Worm (Caenorhabditis elegans) whole organism, L4 larva: ENCODE measurements around the gene tlk-1.
A peak's percentile ranks its signal among the peaks of the same experiment; 100 is the strongest.

ENCODE experiments used
- D1046.2 ChIP-seq: fragments of 200-800 bp; sonication (Bioruptor generic); IDR thresholded peaks from 2 replicates; pipeline ENCODE4 v1.3.6; 2022; ENCODE audit warnings: missing genetic modification characterization, missing compliant biosample characterization
- F10B5.3 ChIP-seq: sonication (generic microtip); optimal IDR thresholded peaks from 2 replicates; lab custom pipeline; 2016; ENCODE audit warnings: mild to moderate bottlenecking, missing genetic modification characterization, missing compliant biosample characterization
- F26F4.8 ChIP-seq: fragments of 200-800 bp; sonication (Bioruptor generic); conservative IDR thresholded peaks from 2 replicates; pipeline ENCODE4 v1.3.6; 2022; ENCODE audit warnings: missing genetic modification characterization, missing compliant biosample characterization
- F37D6.2 ChIP-seq: sonication (generic microtip); optimal IDR thresholded peaks from 2 replicates; lab custom pipeline; 2016; ENCODE audit warnings: mild to moderate bottlenecking, missing genetic modification characterization, missing compliant biosample characterization
- T20F7.1 ChIP-seq: fragments of 200-800 bp; sonication (Bioruptor generic); optimal IDR thresholded peaks from 2 replicates; lab custom pipeline; 2018; ENCODE audit warnings: mild to moderate bottlenecking, missing genetic modification characterization, missing compliant biosample characterization
- Y5F2A.4 ChIP-seq: fragments of 200-800 bp; sonication (Bioruptor generic); optimal IDR thresholded peaks from 2 replicates; lab custom pipeline; 2018; ENCODE audit warnings: mild to moderate bottlenecking, missing genetic modification characterization, missing compliant biosample characterization
- ZK546.5 ChIP-seq, 2 experiments: sonication (generic microtip); optimal IDR thresholded peaks; 2 replicates each; lab custom pipeline; 2017; ENCODE audit warnings: missing biosample characterization in 2 of 2, missing genetic modification characterization in 2 of 2
- aha-1 ChIP-seq: fragments of 150-350 bp; peaks from one replicate; lab custom pipeline; 2014; ENCODE audit warnings: missing biosample characterization, missing genetic modification characterization
- ama-1 ChIP-seq: fragments of 150-350 bp; optimal IDR thresholded peaks from 2 replicates; lab custom pipeline; 2014; ENCODE audit warnings: inconsistent platforms, mixed read lengths
- ceh-20 ChIP-seq: fragments of 200-800 bp; sonication (Bioruptor generic); IDR thresholded peaks from 2 replicates; pipeline ENCODE4 v1.3.6; 2022; ENCODE audit warnings: missing genetic modification reagents, missing genetic modification characterization, missing compliant biosample characterization
- ces-1 ChIP-seq: fragments of 150-350 bp; sonication (generic microtip); optimal IDR thresholded peaks from 4 replicates; lab custom pipeline; 2014; ENCODE audit warnings: missing biosample characterization, missing genetic modification reagents, missing genetic modification characterization
- ctbp-1 ChIP-seq: fragments of 200-800 bp; sonication (Bioruptor generic); IDR thresholded peaks from 2 replicates; pipeline ENCODE4 v1.3.6; 2022; ENCODE audit warnings: missing genetic modification reagents, missing genetic modification characterization, missing compliant biosample characterization
- daf-12 ChIP-seq: fragments of 150-350 bp; optimal IDR thresholded peaks from 2 replicates; lab custom pipeline; 2014; ENCODE audit warnings: missing biosample characterization, missing genetic modification reagents, missing genetic modification characterization
- daf-16 ChIP-seq, 3 experiments: sonication (generic microtip); optimal IDR thresholded peaks; 2 replicates each; lab custom pipeline; 2016 to 2017; ENCODE audit warnings: missing genetic modification characterization in 3 of 3, missing genetic modification reagents in 3 of 3, mild to moderate bottlenecking in 2 of 3, missing compliant biosample characterization in 2 of 3, missing biosample characterization in 1 of 3, moderate library complexity in 1 of 3
- daf-19 ChIP-seq: fragments of 200-800 bp; sonication (Bioruptor generic); conservative IDR thresholded peaks from 2 replicates; pipeline ENCODE4 v1.3.6; 2022; ENCODE audit warnings: missing genetic modification characterization, missing compliant biosample characterization
- dmd-6 ChIP-seq: fragments of 200-800 bp; sonication (Bioruptor generic); IDR thresholded peaks from 2 replicates; pipeline ENCODE4 v1.3.6; 2022; ENCODE audit warnings: missing genetic modification reagents, missing genetic modification characterization, missing compliant biosample characterization
- dpl-1 ChIP-seq: fragments of 150-350 bp; optimal IDR thresholded peaks from 2 replicates; lab custom pipeline; 2014; ENCODE audit warnings: missing biosample characterization, missing genetic modification reagents, missing genetic modification characterization
- duxl-1 ChIP-seq: sonication (generic microtip); optimal IDR thresholded peaks from 2 replicates; lab custom pipeline; 2016; ENCODE audit warnings: mild to moderate bottlenecking, missing genetic modification characterization, moderate library complexity, missing compliant biosample characterization; ENCODE audit not compliant: poor library complexity
- dve-1 ChIP-seq: sonication (generic microtip); optimal IDR thresholded peaks from 2 replicates; lab custom pipeline; 2017; ENCODE audit warnings: antibody characterized with exemption, mild to moderate bottlenecking, missing genetic modification characterization, missing compliant biosample characterization; ENCODE audit not compliant: insufficient read depth
- fkh-10 ChIP-seq: fragments of 150-350 bp; optimal IDR thresholded peaks from 2 replicates; lab custom pipeline; 2014; ENCODE audit warnings: missing biosample characterization, missing genetic modification reagents, missing genetic modification characterization
- hlh-11 ChIP-seq: fragments of 200-800 bp; sonication (Bioruptor generic); optimal IDR thresholded peaks from 2 replicates; lab custom pipeline; 2018; ENCODE audit warnings: mild to moderate bottlenecking, missing genetic modification characterization, missing compliant biosample characterization
- lim-7 ChIP-seq: fragments of 200-800 bp; sonication (Bioruptor generic); IDR thresholded peaks from 2 replicates; pipeline ENCODE4 v1.3.6; 2022; ENCODE audit warnings: missing genetic modification characterization, missing compliant biosample characterization
- lin-38 ChIP-seq: fragments of 200-800 bp; sonication (Bioruptor generic); IDR thresholded peaks from 2 replicates; pipeline ENCODE4 v1.3.6; 2022; ENCODE audit warnings: missing genetic modification reagents, missing genetic modification characterization, missing compliant biosample characterization
- lsy-2 ChIP-seq, 2 experiments: fragments of 150-350 bp in 1 of 2; sonication (generic microtip) in 1 of 2; optimal IDR thresholded peaks; 2 replicates each; lab custom pipeline; 2014 to 2017; ENCODE audit warnings: missing biosample characterization in 2 of 2, missing genetic modification characterization in 2 of 2
- madf-5 ChIP-seq, 2 experiments: fragments of 200-800 bp; sonication (Bioruptor generic); IDR thresholded peaks; 2 replicates each; pipeline ENCODE4 v1.3.6; 2022; ENCODE audit warnings: missing compliant biosample characterization in 2 of 2, missing genetic modification characterization in 2 of 2
- mdl-1 ChIP-seq, 2 experiments: fragments of 150-350 bp in 1 of 2; sonication (generic microtip) in 1 of 2; optimal IDR thresholded peaks; 2 replicates each; lab custom pipeline; 2014 to 2017; ENCODE audit warnings: missing biosample characterization in 2 of 2, missing genetic modification characterization in 2 of 2
- mdt-29 ChIP-seq: fragments of 200-800 bp; sonication (Bioruptor generic); IDR thresholded peaks from 2 replicates; pipeline ENCODE4 v1.3.6; 2022; ENCODE audit warnings: missing genetic modification reagents, missing genetic modification characterization, missing compliant biosample characterization
- mep-1 ChIP-seq: fragments of 150-350 bp; sonication (generic microtip); optimal IDR thresholded peaks from 3 replicates; lab custom pipeline; 2014; ENCODE audit warnings: missing biosample characterization, missing genetic modification characterization
- mxl-3 ChIP-seq: fragments of 200-800 bp; sonication (Bioruptor generic); optimal IDR thresholded peaks from 2 replicates; lab custom pipeline; 2018; ENCODE audit warnings: mild to moderate bottlenecking, missing genetic modification characterization, missing compliant biosample characterization
- nhr-10 ChIP-seq: fragments of 150-350 bp; optimal IDR thresholded peaks from 2 replicates; lab custom pipeline; 2014; ENCODE audit warnings: missing biosample characterization, missing genetic modification characterization
- nhr-102 ChIP-seq: sonication (generic microtip); optimal IDR thresholded peaks from 2 replicates; lab custom pipeline; 2016; ENCODE audit warnings: mild to moderate bottlenecking, missing genetic modification characterization, moderate library complexity, missing compliant biosample characterization
- nhr-11 ChIP-seq: fragments of 150-350 bp; optimal IDR thresholded peaks from 2 replicates; lab custom pipeline; 2014; ENCODE audit warnings: missing biosample characterization, missing genetic modification characterization
- nhr-111 ChIP-seq: fragments of 200-800 bp; sonication (Bioruptor generic); optimal IDR thresholded peaks from 2 replicates; lab custom pipeline; 2018; ENCODE audit warnings: mild to moderate bottlenecking, missing genetic modification characterization, missing compliant biosample characterization
- nhr-28 ChIP-seq: fragments of 150-350 bp; optimal IDR thresholded peaks from 2 replicates; lab custom pipeline; 2014; ENCODE audit warnings: missing biosample characterization, missing genetic modification characterization
- nhr-41 ChIP-seq: fragments of 200-800 bp; sonication (Bioruptor generic); IDR thresholded peaks from 2 replicates; pipeline ENCODE4 v1.3.6; 2022; ENCODE audit warnings: missing genetic modification reagents, missing genetic modification characterization, missing compliant biosample characterization
- nhr-48 ChIP-seq: sonication (generic microtip); optimal IDR thresholded peaks from 2 replicates; lab custom pipeline; 2016; ENCODE audit warnings: mild to moderate bottlenecking, missing genetic modification characterization, missing compliant biosample characterization
- php-3 ChIP-seq: fragments of 200-800 bp; sonication (Bioruptor generic); IDR thresholded peaks from 2 replicates; pipeline ENCODE4 v1.3.6; 2022; ENCODE audit warnings: missing genetic modification reagents, missing genetic modification characterization, missing compliant biosample characterization
- rbr-2 ChIP-seq: sonication (generic microtip); optimal IDR thresholded peaks from 2 replicates; lab custom pipeline; 2016; ENCODE audit warnings: missing genotype, missing genetic modification characterization, missing compliant biosample characterization
- spr-3 ChIP-seq: fragments of 200-800 bp; sonication (Bioruptor generic); optimal IDR thresholded peaks from 2 replicates; lab custom pipeline; 2018; ENCODE audit warnings: mild to moderate bottlenecking, missing genetic modification characterization, missing compliant biosample characterization
- tag-97 ChIP-seq: fragments of 200-800 bp; sonication (Bioruptor generic); IDR thresholded peaks from 2 replicates; pipeline ENCODE4 v1.3.6; 2022; ENCODE audit warnings: missing genetic modification characterization, missing compliant biosample characterization
- tra-1 ChIP-seq: fragments of 200-800 bp; sonication (Bioruptor generic); IDR thresholded peaks from 2 replicates; pipeline ENCODE4 v1.3.6; 2022; ENCODE audit warnings: missing genetic modification reagents, missing genetic modification characterization, missing compliant biosample characterization
- unc-62 ChIP-seq, 3 experiments: fragments of 150-350 bp in 1 of 3; sonication (generic microtip); optimal IDR thresholded peaks in 2 of 3; peaks in 1 of 3; 1 replicate in 1 of 3; 2 replicates in 2 of 3; lab custom pipeline; 2014 to 2017; ENCODE audit warnings: missing biosample characterization in 3 of 3, missing genetic modification characterization in 3 of 3, missing genetic modification reagents in 3 of 3, missing genotype in 1 of 3
- zag-1 ChIP-seq: fragments of 150-350 bp; optimal IDR thresholded peaks from 2 replicates; lab custom pipeline; 2014; ENCODE audit warnings: missing biosample characterization, missing genetic modification characterization
- zip-2 ChIP-seq: fragments of 150-350 bp; optimal IDR thresholded peaks from 2 replicates; lab custom pipeline; 2014; ENCODE audit warnings: missing biosample characterization, missing genetic modification characterization
- ztf-11 ChIP-seq: fragments of 150-350 bp; optimal IDR thresholded peaks from 2 replicates; lab custom pipeline; 2014; ENCODE audit warnings: missing biosample characterization, missing genetic modification characterization

The tlk-1 gene

DNA sequence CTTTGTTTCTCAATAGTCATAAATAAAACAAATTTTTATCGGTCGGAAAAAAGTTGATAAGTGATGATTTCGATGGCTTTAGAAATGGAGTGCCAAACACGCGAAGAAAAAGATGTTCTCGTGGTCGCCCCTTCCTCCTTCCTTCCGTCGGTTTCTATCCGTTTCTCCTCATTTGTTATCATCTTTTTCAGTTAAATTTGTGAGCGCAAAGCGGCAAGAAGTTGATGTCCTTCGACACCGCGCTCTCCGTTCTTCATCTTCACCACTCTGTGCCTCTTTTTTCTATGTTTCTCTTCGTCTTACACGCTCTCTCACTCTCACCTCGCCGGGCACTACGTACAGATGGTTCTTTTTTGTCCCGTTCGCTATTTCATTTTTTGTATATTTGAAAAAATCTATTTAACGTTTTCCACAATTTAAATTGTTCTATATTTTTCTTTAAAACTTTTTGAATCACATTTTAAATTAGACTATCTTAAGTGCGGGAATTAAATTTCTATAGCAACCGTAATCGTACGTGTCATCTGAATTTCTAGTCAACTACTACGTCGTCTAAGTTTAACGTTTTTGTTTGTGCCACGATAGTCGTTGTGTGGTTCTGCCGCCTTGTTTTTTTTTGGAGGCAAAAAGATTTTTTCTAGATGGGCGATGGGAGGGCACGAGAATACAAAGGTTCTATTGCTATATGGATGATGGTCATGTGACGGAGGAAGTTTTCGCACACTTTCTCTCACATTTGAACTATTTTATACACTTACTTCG, 860 bp upstream of the tlk-1 start (continued):
- TF ChIP-seq tra-1 (GFP tag; lab: Robert Waterston, UW) (0 out of 2 replicates have a peak, but pooled peaks have one; percentile 40), rbr-2 (tag; lab: Kevin White, UChicago) (peak; percentile 35), duxl-1 (no peak), lsy-2 (tag; optimal IDR thresholded peaks at IDR 0.05; lab: Kevin White, UChicago) (peak in 1 of 2 experiments; percentile 38), zip-2 (tag; lab: Kevin White, UChicago) (no peak), madf-5 (GFP tag; IDR thresholded peaks at IDR 0.05; lab: Robert Waterston, UW) (no peak), dve-1 (tag; lab: Kevin White, UChicago) (peak; percentile 40), ztf-11 (no peak), aha-1 (tag; lab: Kevin White, UChicago) (peak; percentile 80), zag-1 (no peak), mdl-1 (tag; optimal IDR thresholded peaks at IDR 0.05; lab: Kevin White, UChicago) (peak; percentile 17 to 78), F37D6.2 (no peak), nhr-10 (tag; lab: Kevin White, UChicago) (no peak), mdt-29 (GFP tag; lab: Robert Waterston, UW) (no peak), nhr-48 (no peak), nhr-11 (peak; percentile 5), ctbp-1 (peak; percentile 71), daf-12 (tag; lab: Kevin White, UChicago) (no peak), dpl-1 (GFP tag; lab: Kevin White, UChicago) (no peak), hlh-11 (tag; lab: Kevin White, UChicago) (peak; percentile 58), lin-38 (no peak), spr-3 (GFP tag; lab: Kevin White, UChicago) (no peak), unc-62 (GFP tag; optimal IDR thresholded peaks at IDR 0.05 in 1 of 2; lab: Kevin White, UChicago) (peak in 1 of 2 experiments; percentile 84), unc-62 (tag; optimal IDR thresholded peaks at IDR 0.05; lab: Kevin White, UChicago) (no peak), nhr-102 (tag; lab: Kevin White, UChicago) (no peak), mxl-3 (GFP tag; lab: Kevin White, UChicago) (peak; percentile 77), dmd-6 (GFP tag; lab: Robert Waterston, UW) (peak; percentile 37), mep-1 (tag; lab: Kevin White, UChicago) (peak; percentile 34), ZK546.5 (tag; optimal IDR thresholded peaks at IDR 0.05; lab: Kevin White, UChicago) (no peak), tag-97 (no peak), D1046.2 (GFP tag; lab: Robert Waterston, UW) (no peak), F10B5.3 (no peak), fkh-10 (GFP tag; lab: Kevin White, UChicago) (no peak), nhr-111 (GFP tag; lab: Kevin White, UChicago) (no peak), daf-19 (GFP tag; lab: Robert Waterston, UW) (no peak), ama-1 (lab: Kevin White, UChicago) (no peak), daf-16 (GFP tag; optimal IDR thresholded peaks at IDR 0.05; lab: Kevin White, UChicago) (no peak), daf-16 (tag; optimal IDR thresholded peaks at IDR 0.05; lab: Kevin White, UChicago) (no peak), F26F4.8 (GFP tag; lab: Robert Waterston, UW) (no peak), nhr-28 (peak; percentile 52), nhr-41 (no peak), T20F7.1 (GFP tag; lab: Kevin White, UChicago) (no peak), ceh-20 (GFP tag; lab: Robert Waterston, UW) (no peak), php-3 (GFP tag; lab: Robert Waterston, UW) (no peak), Y5F2A.4 (GFP tag; lab: Kevin White, UChicago) (no peak), ces-1 (GFP tag; lab: Kevin White, UChicago) (no peak), lim-7 (GFP tag; lab: Robert Waterston, UW) (no peak)
